Fruit fly (Drosophila melanogaster) ovary, adult (tissue): ENCODE data around the gene PIP82.
A peak's percentile ranks its signal among the peaks of the same experiment; 100 is the strongest.

Experiments used
- CG17801 ChIP-seq: fragments of 200-800 bp; optimal IDR thresholded peaks from 2 replicates; lab custom pipeline; 2019; ENCODE audit warnings: missing biosample characterization, mild to moderate bottlenecking, missing genetic modification characterization, moderate library complexity; ENCODE audit not compliant: partially characterized antibody

PIP82 gene

DNA sequence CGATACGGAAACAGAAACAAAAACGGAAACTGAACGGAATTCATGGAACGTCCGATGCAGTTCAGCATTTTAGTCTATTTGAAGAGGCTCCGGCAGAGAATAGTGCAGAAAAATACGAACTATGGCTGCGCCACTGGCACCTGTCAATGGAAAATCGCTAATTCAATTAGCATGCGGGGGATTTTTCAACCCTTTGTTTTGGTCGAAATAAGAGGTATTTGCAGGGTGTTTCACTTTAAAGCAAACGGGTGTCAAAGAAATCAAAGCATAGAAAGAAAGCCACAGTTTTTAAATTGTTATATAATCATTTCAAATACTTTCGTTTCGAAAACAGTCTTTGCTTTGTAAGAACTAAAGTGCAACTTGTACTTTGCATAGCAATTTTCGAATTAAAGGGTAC lies at the start of gene PIP82:
Gene PIP82, minus strand, starts transcription at position 101 of the 400 bp plus-strand sequence.
- TF ChIP-seq CG17801: no peak

DNA sequence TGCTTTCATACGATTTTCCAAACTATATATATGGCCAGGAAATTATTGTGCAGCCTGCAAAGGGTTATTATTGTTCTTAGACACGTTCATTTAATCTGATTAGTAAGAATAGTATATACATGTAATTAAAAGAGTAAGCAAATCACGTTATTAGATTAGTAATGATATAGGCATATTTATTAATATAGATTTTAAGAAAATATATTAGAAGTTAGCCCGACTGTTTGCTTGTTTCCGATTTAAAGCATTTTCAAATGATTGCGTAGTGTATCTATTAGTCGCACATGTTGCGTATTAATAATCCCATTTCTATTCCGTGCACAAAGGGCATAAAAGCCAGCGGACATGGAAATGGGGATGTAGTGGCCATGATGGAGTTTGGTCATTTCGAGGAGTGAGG lies 49.6 kb upstream of the PIP82 start:
- TF ChIP-seq CG17801: no peak

- no peak for TF ChIP-seq CG17801
Measured at dm6 chrX:8576675-8577074, 47.2 kb upstream of the PIP82 start.

dm6 chrX:8574672-8575350 lies 45.3 kb upstream of the PIP82 start:
- TF ChIP-seq CG17801: peak; percentile 78

DNA sequence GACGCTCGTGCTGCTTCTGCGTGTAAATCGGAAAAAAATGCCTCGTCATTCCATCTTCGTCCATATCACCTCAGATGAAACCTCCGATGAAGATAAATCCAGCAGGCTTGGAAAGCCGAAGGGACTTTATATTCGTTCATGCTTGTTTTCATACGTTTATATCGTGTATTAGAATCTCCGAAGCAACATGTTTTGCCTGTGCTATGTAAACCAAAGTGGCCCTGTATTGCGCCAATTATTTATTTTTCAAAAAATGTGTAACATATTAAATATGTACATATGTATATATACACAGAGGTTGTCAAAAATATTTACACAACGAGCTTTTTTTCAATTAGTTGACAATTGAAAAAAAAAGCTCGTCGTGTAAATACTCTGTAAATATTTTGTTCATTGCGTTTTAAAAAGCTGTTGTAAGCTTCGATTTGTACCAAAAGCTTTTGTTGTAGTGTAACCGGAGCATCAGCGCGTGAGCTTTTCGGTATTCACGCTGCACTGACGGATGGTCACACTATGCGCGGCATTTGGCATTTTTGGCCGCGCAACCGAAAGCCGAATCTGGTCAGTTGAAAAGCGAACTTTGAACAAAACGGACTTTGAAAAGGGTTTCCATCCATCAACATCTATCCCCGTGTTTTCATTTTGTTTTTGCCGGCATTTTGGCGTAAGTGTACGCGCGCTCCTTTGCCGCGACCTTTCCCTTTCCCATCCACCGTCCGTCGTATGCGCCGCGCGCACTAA lies 44.4 kb upstream of the PIP82 start, which contains the start of gene CG12065:
Gene CG12065, plus strand, starts transcription at position 563 of the 741 bp plus-strand sequence.
- TF ChIP-seq CG17801: peak; percentile 54

dm6 chrX:8572939-8573594 lies 43.6 kb upstream of the PIP82 start, which contains the start of gene spirit:
spirit (minus strand) TSS chrX:8573593.
- TF ChIP-seq CG17801: no peak

dm6 chrX:8571936-8572335 lies 42.4 kb upstream of the PIP82 start:
- TF ChIP-seq CG17801: no peak

dm6 chrX:8570848-8571247 lies 41.4 kb upstream of the PIP82 start, which contains the start of gene CG12111:
CG12111 (minus strand) TSS chrX:8570948.
- TF ChIP-seq CG17801: no peak

DNA sequence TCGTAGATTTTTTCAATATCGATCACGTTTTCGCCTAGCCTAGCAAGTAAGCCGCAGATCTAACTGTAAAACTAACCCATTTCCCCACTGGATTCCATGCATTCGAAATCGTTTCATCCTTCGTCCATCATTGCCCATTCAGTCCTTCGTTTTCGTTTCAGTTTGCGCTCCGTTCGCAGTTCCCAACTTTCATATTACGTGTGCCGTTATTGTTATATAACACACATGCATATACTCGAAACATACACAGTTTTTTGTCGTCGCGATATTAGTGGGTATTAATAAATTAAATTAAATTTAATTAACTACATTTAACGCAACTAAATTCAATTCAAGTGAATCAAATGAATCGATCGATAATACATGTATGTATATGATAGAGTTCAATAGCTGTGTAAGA lies 40.1 kb upstream of the PIP82 start:
- TF ChIP-seq CG17801: no peak

DNA sequence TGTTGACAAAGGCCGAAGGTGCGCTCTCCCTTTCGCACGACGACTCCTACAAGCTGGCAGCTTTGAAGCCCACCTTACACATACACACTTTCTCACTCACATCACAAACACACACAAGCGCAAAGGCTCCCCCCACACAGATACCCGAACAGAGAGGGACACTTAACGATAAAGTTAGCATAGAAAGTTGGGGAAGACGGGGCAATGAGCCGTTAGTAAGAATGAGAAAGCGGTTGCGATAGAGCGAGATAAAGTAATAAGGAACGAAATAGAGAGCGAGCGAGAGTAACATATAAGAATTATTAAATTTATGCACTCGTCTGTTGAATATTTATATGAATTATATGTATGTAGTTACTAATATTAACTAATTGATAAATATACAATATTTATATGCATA lies 39.5 kb upstream of the PIP82 start:
- no peak for TF ChIP-seq CG17801

DNA sequence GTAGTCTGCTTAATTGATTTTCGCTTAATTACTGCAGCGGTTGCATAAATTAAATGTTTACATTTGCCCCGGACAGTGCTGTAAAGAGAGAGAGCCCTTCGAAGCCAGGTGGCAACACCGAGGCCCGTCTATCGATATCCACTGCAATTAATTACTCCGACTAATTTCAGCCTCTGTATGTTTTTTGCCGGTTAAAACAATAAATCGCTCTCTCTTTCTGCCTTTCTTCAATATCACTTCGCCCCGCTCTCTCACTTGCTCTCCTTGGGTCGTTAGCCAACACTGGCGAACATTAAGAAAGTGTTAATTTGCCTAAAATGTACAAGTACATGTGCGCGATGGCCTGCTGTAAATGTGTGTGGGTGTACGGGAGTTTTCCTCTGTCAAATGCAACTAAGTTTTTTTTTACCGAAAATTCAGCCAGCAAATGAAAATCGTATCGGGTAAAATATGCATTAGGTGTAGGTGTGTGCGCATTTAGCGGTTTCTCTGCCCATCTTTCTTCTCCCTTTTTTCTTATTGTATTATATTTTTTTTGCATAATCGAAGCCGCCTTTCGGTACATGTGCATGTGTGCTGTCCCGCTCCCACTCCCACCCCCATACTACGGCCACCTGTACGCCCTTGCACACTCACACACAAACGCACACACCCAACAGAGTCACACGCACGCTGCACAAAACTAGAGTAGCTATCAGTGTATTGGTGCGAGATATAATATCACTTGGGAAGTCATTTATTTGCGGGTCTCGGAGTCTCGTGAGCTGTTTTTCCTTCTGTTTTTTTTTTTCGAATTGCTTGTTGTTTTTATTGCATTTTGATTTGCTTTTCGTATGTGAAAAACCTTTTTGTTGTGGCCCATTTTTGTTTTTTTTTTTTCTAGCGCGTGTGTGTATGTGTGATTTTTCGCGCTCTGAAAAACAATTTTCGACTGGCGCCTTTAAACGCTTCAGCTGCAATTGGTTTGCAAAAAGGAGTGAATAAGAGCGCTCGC lies 32.2 kb upstream of the PIP82 start:
- no peak for TF ChIP-seq CG17801

dm6 chrX:8560087-8560999 lies 30.8 kb upstream of the PIP82 start, which contains the start of the genes CG12112 and Trf4-1:
CG12112 (minus strand) TSS chrX:8560192.
Trf4-1 (plus strand) TSS chrX:8560322.
- peak; percentile 55 for TF ChIP-seq CG17801

- peak; percentile 88 for TF ChIP-seq CG17801
Measured at dm6 chrX:8558762-8559172, 29.3 kb upstream of the PIP82 start, which contains the start of gene IntS4. IntS4 (minus strand) TSS chrX:8558781.

DNA sequence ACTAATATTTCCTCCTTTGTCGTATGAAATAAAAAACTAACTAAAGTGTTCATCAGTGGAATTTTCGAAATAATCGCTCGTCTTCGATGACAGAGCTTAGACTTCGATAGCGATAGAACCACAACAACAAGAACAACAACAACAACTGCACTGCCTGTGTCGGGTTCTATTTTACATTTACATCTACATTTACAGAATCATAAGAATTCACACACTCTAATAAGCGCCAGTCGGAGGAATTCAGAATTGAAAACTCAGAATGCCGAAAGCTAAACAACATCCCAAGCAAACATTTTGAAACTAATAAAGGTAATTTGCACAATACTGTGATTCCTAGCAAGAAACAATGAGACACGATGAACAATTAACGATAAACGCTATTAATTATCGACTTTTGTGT lies 24.8 kb upstream of the PIP82 start:
- TF ChIP-seq CG17801: no peak

DNA sequence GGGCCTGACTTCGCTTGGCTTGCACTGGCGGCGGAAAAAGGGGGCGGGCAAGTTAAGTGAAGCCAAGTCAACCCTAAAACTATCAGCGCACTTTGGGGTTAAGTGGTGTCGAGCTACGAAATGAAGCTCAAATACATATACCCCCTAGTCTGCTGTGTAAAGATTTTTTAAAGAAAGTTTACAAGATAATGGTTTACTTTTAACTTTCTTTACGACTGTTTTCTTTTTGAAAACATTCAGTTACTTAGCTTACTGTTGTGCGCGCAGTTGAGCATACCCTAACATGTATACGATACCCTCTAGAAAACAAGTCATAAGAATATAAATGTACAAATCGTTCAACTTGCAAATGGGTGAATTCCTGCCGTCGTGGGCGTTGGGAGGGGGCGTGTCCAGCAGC lies 13.2 kb upstream of the PIP82 start:
- TF ChIP-seq CG17801: no peak
